Fruit fly (Drosophila melanogaster): Measurements from ENCODE around the gene CG9536.

Gene CG9536

dm6 chr2L:6455032-6455954 is 21.5 kb downstream of the CG9536 start, which contains the start of gene retm:
retm (minus strand) TSS chr2L:6455929.
- TF ChIP-seq CG8478 (optimal IDR thresholded peaks at IDR 0.05) (no peak), CTCF (optimal IDR thresholded peaks at IDR 0.05) (peak; percentile 36 to 67)

DNA sequence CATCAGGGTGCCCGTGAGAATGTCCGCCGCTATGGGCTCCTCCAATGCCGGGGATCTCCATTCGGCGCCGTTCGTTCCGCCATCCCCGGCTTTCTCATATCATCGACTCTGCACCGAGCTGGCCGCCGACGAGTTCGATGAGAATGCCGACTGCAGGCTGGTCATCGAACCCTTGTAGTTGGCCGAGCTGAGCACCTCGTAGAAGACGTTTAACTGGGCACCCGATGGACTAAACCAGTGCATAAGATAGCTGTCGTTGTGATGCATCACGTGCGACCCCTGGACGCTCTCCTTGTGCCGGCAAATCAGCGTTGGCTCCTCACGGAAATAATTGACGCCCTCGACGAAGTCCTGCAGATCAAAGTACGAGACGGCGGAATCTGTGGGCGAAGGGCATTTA is 27.0 kb downstream of the CG9536 start:
- TF ChIP-seq CTCF (optimal IDR thresholded peaks at IDR 0.05) (no peak), CG8478 (optimal IDR thresholded peaks at IDR 0.05) (no peak)

- TF ChIP-seq CG8478 (optimal IDR thresholded peaks at IDR 0.05) (no peak), CTCF (optimal IDR thresholded peaks at IDR 0.05) (no peak)
These were observed 28.5 kb downstream of the CG9536 start, which contains the start of gene Acox3 for dm6 chr2L:6448334-6448703. Acox3 (minus strand) TSS chr2L:6448403.

DNA sequence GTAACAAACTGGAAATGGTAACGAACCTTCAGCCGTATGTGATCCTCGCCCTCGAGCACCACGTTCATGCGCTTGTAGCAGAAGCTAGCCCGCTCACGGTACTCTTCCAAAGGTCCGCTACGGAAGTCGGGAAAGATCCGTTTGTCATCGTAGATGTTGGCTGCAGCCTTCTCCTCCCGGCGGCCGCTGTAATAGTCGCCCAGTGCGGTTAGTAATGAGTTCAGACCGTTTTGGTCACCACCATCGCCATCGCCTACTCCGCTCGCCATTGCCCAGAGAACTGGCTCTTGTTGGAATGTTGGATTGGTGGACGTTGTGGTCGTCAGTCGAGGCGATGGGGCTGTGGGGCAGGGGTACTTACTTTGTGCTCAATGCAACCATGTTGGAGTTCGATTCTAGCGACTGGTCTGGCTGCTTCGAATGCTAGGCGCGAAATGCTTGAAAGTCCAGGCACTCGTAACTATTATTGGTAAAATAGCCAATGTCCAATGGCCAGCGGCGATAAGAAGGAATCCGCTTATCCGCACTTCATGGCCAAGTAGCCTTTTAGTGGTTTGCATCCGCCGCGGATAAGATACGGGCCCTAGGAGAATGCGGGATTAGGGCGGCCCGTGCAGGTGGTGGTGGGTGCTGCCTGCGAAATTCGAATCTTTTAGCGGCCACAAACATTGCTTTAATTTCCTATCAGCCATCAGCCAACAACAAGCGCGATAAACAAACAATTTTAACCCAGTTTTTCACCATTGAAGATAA is 29.0 kb downstream of the CG9536 start:
- TF ChIP-seq CG8478 (optimal IDR thresholded peaks at IDR 0.05) (no peak), CTCF (optimal IDR thresholded peaks at IDR 0.05) (no peak)

DNA sequence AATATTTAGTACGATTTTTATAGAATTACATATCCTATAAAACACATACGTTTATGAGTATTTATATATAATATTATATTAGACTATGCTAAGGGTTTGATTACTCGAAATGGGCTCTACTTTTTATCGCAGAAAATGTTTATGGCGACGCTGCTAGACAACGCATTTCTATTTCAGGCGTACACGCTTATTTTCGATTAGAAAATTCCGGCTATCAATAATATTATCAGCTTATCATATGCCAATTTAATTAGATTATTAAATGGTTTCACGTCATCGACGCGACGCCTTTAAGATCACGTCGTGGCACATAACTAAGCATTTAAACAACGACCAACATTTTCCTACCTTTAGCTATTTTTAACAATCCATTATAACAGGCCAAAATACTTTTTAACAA is 50.4 kb downstream of the CG9536 start:
- TF ChIP-seq CG8478 (optimal IDR thresholded peaks at IDR 0.05) (no peak), CTCF (optimal IDR thresholded peaks at IDR 0.05) (no peak)

Measured in S2 (cell line).